Worm (Caenorhabditis elegans): ENCODE results near the gene F09E10.5.

ce11 chrX:1495980-1496379 is 1.8 kb upstream of the F09E10.5 start:
- no peak for TF ChIP-seq R02D3.7 (tag; optimal IDR thresholded peaks at IDR 0.05)
- TF ChIP-seq zag-1 (tag; optimal IDR thresholded peaks at IDR 0.05): no peak
- TF ChIP-seq lin-39 (tag; optimal IDR thresholded peaks at IDR 0.05): no peak
- TF ChIP-seq alr-1 (tag; optimal IDR thresholded peaks at IDR 0.05): no peak
- no peak for TF ChIP-seq unc-62 (GFP tag; optimal IDR thresholded peaks at IDR 0.05)
- TF ChIP-seq ztf-4 (tag; optimal IDR thresholded peaks at IDR 0.05): no peak
